ENCODE assay signal across 4 worm cellular contexts in the genomic region with DNA sequence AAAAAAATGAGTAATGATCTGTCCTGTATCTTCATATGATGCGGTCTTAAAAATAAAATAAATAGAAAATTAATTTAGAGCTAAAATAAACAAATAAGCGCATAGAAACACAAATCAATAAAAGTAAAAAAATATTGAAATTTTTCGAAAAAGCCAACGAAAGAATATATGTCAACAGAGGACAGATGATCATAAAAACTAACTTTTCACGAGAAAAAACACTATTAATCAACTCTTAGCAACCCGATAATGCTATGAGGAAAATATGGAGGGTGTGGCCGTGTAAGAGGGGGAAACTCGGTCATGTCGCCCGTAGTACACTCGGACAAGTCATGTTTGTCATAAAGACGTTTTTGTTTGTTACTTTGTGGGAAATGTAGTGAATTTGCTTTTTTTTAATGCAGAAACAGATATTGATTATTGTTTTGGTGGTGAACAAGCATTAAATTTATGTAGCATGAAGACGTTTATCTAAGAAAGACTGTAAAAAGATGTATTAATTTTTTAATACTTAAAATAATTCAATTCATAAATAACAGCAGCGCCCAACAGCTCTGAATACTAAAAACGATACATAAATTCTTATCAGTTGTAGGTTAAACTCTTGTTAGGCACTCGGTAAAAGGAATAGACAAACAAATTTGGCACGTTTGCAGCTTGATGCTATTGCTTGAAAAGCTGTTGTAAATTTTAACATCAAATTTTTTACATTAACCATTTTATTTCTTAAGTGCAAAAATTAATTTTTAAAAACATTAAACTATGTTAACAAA.
TF ChIP-seq lines count a peak whose summit lies in the region.

A gene (minus strand): TSS at position 51 of the 773 bp plus-strand sequence.

TF ChIP-seq in whole organism, L2 larva, 48 proteins besides CTCF, POLR2A, EP300 and RAD21:
- TF ChIP-seq sma-9 (GFP tag; optimal IDR thresholded peaks at IDR 0.05; lab: Kevin White, UChicago) (peak; percentile 47), sma-9 (tag; optimal IDR thresholded peaks at IDR 0.05; lab: Kevin White, UChicago) (no peak), C34F6.9 (tag; optimal IDR thresholded peaks at IDR 0.05; lab: Kevin White, UChicago) (peak; percentile 40), mdl-1 (tag; optimal IDR thresholded peaks at IDR 0.05; lab: Kevin White, UChicago) (no peak), sma-3 (GFP tag; optimal IDR thresholded peaks at IDR 0.05; lab: Kevin White, UChicago) (peak; percentile 50), nhr-129 (tag; optimal IDR thresholded peaks at IDR 0.05; lab: Kevin White, UChicago) (peak; percentile 35), lsy-2 (tag; optimal IDR thresholded peaks at IDR 0.05; lab: Kevin White, UChicago) (peak in 1 of 2 experiments; percentile 59), mab-5 (tag; optimal IDR thresholded peaks at IDR 0.05; lab: Kevin White, UChicago) (no peak), F13H6.1 (tag; optimal IDR thresholded peaks at IDR 0.05; lab: Kevin White, UChicago) (peak; percentile 53), nhr-25 (tag; optimal IDR thresholded peaks at IDR 0.05; lab: Kevin White, UChicago) (peak; percentile 9), nhr-11 (tag; optimal IDR thresholded peaks at IDR 0.05; lab: Kevin White, UChicago) (no peak), crh-2 (tag; optimal IDR thresholded peaks at IDR 0.05; lab: Kevin White, UChicago) (peak; percentile 30), fos-1 (tag; optimal IDR thresholded peaks at IDR 0.05; lab: Kevin White, UChicago) (peak; percentile 25), R02D3.7 (tag; optimal IDR thresholded peaks at IDR 0.05; lab: Kevin White, UChicago) (no peak)

TF ChIP-seq in whole organism, L4 larva, 104 proteins besides CTCF, POLR2A, EP300 and RAD21 (continues in another document):
- TF ChIP-seq madf-9 (GFP tag; conservative IDR thresholded peaks at IDR 0.05; lab: Robert Waterston, UW) (peak; percentile 28; the same call in 1 of the 2 replicates), ctbp-1 (GFP tag; IDR thresholded peaks at IDR 0.05; lab: Robert Waterston, UW) (no peak), lin-1 (GFP tag; IDR thresholded peaks at IDR 0.05; lab: Robert Waterston, UW) (no peak), Y48G9A.11 (GFP tag; IDR thresholded peaks at IDR 0.05; lab: Robert Waterston, UW) (no peak), ceh-82 (tag; optimal IDR thresholded peaks at IDR 0.05; lab: Kevin White, UChicago) (no peak), ztf-7 (tag; optimal IDR thresholded peaks at IDR 0.05; lab: Kevin White, UChicago) (peak; percentile 36), daf-16 (GFP tag; optimal IDR thresholded peaks at IDR 0.05; lab: Kevin White, UChicago) (no peak), daf-16 (tag; optimal IDR thresholded peaks at IDR 0.05; lab: Kevin White, UChicago) (peak; percentile 73), mep-1 (tag; optimal IDR thresholded peaks at IDR 0.05; lab: Kevin White, UChicago) (peak; percentile 36), attf-4 (tag; optimal IDR thresholded peaks at IDR 0.05; lab: Kevin White, UChicago) (no peak), hmg-1.1 (GFP tag; IDR thresholded peaks at IDR 0.05; lab: Robert Waterston, UW) (0 out of 2 replicates have a peak, but pooled peaks have one; percentile 25), php-3 (GFP tag; IDR thresholded peaks at IDR 0.05; lab: Robert Waterston, UW) (peak; percentile 77), ZK546.5 (tag; optimal IDR thresholded peaks at IDR 0.05; lab: Kevin White, UChicago) (no peak), nhr-28 (tag; optimal IDR thresholded peaks at IDR 0.05; lab: Kevin White, UChicago) (peak; percentile 15), unc-62 (GFP tag; optimal IDR thresholded peaks at IDR 0.05 in 1 of 2; lab: Kevin White, UChicago) (no peak), unc-62 (tag; optimal IDR thresholded peaks at IDR 0.05; lab: Kevin White, UChicago) (no peak), aha-1 (tag; lab: Kevin White, UChicago) (peak; percentile 27), dpl-1 (GFP tag; optimal IDR thresholded peaks at IDR 0.05; lab: Kevin White, UChicago) (peak; percentile 15), hlh-30 (tag; optimal IDR thresholded peaks at IDR 0.05; lab: Kevin White, UChicago; ENCODE audit: insufficient read depth) (peak; percentile 27), lin-29 (GFP tag; IDR thresholded peaks at IDR 0.05; lab: Robert Waterston, UW) (no peak), mes-2 (tag; optimal IDR thresholded peaks at IDR 0.05; lab: Kevin White, UChicago; ENCODE audit: poor library complexity, severe bottlenecking) (peak; percentile 97), ZK337.2 (GFP tag; IDR thresholded peaks at IDR 0.05; lab: Robert Waterston, UW) (no peak), Y5F2A.4 (GFP tag; optimal IDR thresholded peaks at IDR 0.05; lab: Kevin White, UChicago) (no peak)

TF ChIP-seq in whole organism, late embryonic, 69 proteins besides CTCF, POLR2A, EP300 and RAD21:
- TF ChIP-seq unc-42 (tag; optimal IDR thresholded peaks at IDR 0.05; lab: Kevin White, UChicago) (peak; percentile 21), ceh-19 (GFP tag; optimal IDR thresholded peaks at IDR 0.05; lab: Kevin White, UChicago) (no peak), lim-6 (tag; optimal IDR thresholded peaks at IDR 0.05; lab: Kevin White, UChicago) (peak; percentile 24), rnt-1 (tag; optimal IDR thresholded peaks at IDR 0.05; lab: Kevin White, UChicago) (peak; percentile 23), tbx-7 (tag; optimal IDR thresholded peaks at IDR 0.05; lab: Kevin White, UChicago) (peak; percentile 66), ceh-2 (tag; optimal IDR thresholded peaks at IDR 0.05; lab: Kevin White, UChicago) (peak; percentile 79), tbx-2 (tag; optimal IDR thresholded peaks at IDR 0.05; lab: Kevin White, UChicago) (peak; percentile 85), nhr-232 (tag; optimal IDR thresholded peaks at IDR 0.05; lab: Kevin White, UChicago) (no peak), hlh-8 (tag; optimal IDR thresholded peaks at IDR 0.05; lab: Kevin White, UChicago) (peak; percentile 48), C08G9.2 (tag; optimal IDR thresholded peaks at IDR 0.05; lab: Kevin White, UChicago) (peak; percentile 88), zip-5 (tag; optimal IDR thresholded peaks at IDR 0.05; lab: Kevin White, UChicago) (peak; percentile 62), unc-3 (GFP tag; conservative IDR thresholded peaks at IDR 0.05; lab: Robert Waterston, UW) (no peak), unc-3 (tag; optimal IDR thresholded peaks at IDR 0.05; lab: Kevin White, UChicago) (no peak), ref-2 (tag; optimal IDR thresholded peaks at IDR 0.05; lab: Kevin White, UChicago) (peak; percentile 50), ceh-31 (tag; optimal IDR thresholded peaks at IDR 0.05; lab: Kevin White, UChicago) (peak; percentile 86), fkh-10 (GFP tag; optimal IDR thresholded peaks at IDR 0.05; lab: Kevin White, UChicago) (no peak), fax-1 (tag; optimal IDR thresholded peaks at IDR 0.05; lab: Kevin White, UChicago) (peak; percentile 16), elt-2 (tag; optimal IDR thresholded peaks at IDR 0.05; lab: Kevin White, UChicago) (peak; percentile 49), ets-4 (tag; optimal IDR thresholded peaks at IDR 0.05; lab: Kevin White, UChicago) (peak; percentile 79), ztf-16 (tag; optimal IDR thresholded peaks at IDR 0.05; lab: Kevin White, UChicago) (no peak)
TF ChIP-seq in whole organism, late embryonic: peak in this region for 14.

TF ChIP-seq in whole organism, mixed stage, embryonic, 35 proteins besides CTCF, POLR2A, EP300 and RAD21:
- TF ChIP-seq ces-1 (GFP tag; optimal IDR thresholded peaks at IDR 0.05; lab: Kevin White, UChicago) (peak; percentile 17), M03D4.4 (tag; optimal IDR thresholded peaks at IDR 0.05; lab: Kevin White, UChicago) (no peak), ztf-11 (tag; optimal IDR thresholded peaks at IDR 0.05; lab: Kevin White, UChicago) (no peak)
